Worm (Caenorhabditis elegans) whole organism, late embryonic: Measurements from ENCODE around the gene sri-65.

Experiments used
- C08G9.2 ChIP-seq: sonication (generic microtip); optimal IDR thresholded peaks from 2 replicates; lab custom pipeline; 2016; ENCODE audit warnings: mild to moderate bottlenecking, missing genetic modification characterization, moderate library complexity, missing compliant biosample characterization
- C38D4.7 ChIP-seq: fragments of 200-800 bp; sonication (Bioruptor generic); optimal IDR thresholded peaks from 2 replicates; lab custom pipeline; 2018; ENCODE audit warnings: mild to moderate bottlenecking, missing genetic modification characterization, moderate library complexity, missing compliant biosample characterization
- F13H6.1 ChIP-seq: sonication (generic microtip); optimal IDR thresholded peaks from 2 replicates; lab custom pipeline; 2016; ENCODE audit warnings: missing genetic modification characterization, missing compliant biosample characterization
- K02D7.2 ChIP-seq: sonication (generic microtip); optimal IDR thresholded peaks from 2 replicates; lab custom pipeline; 2017; ENCODE audit warnings: mild to moderate bottlenecking, missing genetic modification characterization, missing compliant biosample characterization
- T23F11.4 ChIP-seq: fragments of 200-800 bp; sonication (Bioruptor generic); optimal IDR thresholded peaks from 2 replicates; lab custom pipeline; 2018; ENCODE audit warnings: mild to moderate bottlenecking, missing genetic modification characterization, missing compliant biosample characterization
- Y22D7AL.16 ChIP-seq: sonication (generic microtip); optimal IDR thresholded peaks from 2 replicates; lab custom pipeline; 2016; ENCODE audit warnings: missing genetic modification characterization, missing compliant biosample characterization
- ahr-1 ChIP-seq: sonication (generic microtip); optimal IDR thresholded peaks from 2 replicates; lab custom pipeline; 2016; ENCODE audit warnings: missing genetic modification characterization, missing compliant biosample characterization
- ama-1 ChIP-seq: fragments of 150-350 bp; optimal IDR thresholded peaks from 2 replicates; lab custom pipeline; 2014
- ceh-14 ChIP-seq: sonication (generic microtip); optimal IDR thresholded peaks from 2 replicates; lab custom pipeline; 2016; ENCODE audit warnings: missing genotype, missing genetic modification characterization, missing compliant biosample characterization
- ceh-18 ChIP-seq: sonication (generic microtip); optimal IDR thresholded peaks from 2 replicates; lab custom pipeline; 2016; ENCODE audit warnings: missing genetic modification characterization, missing compliant biosample characterization
- ceh-22 ChIP-seq: sonication (generic microtip); optimal IDR thresholded peaks from 2 replicates; lab custom pipeline; 2017; ENCODE audit warnings: missing biosample characterization, missing genetic modification characterization
- ceh-30 ChIP-seq: fragments of 150-350 bp; optimal IDR thresholded peaks from 2 replicates; lab custom pipeline; 2014; ENCODE audit warnings: missing biosample characterization, missing genetic modification characterization
- ceh-34 ChIP-seq: sonication (generic microtip); optimal IDR thresholded peaks from 2 replicates; lab custom pipeline; 2016; ENCODE audit warnings: mild to moderate bottlenecking, missing genetic modification characterization, missing compliant biosample characterization
- ceh-48 ChIP-seq: sonication (generic microtip); optimal IDR thresholded peaks from 2 replicates; lab custom pipeline; 2016; ENCODE audit warnings: missing genetic modification characterization, inconsistent platforms, missing compliant biosample characterization
- ceh-9 ChIP-seq: sonication (generic microtip); optimal IDR thresholded peaks from 2 replicates; lab custom pipeline; 2016; ENCODE audit warnings: mild to moderate bottlenecking, missing genetic modification characterization, inconsistent platforms, missing compliant biosample characterization
- che-1 ChIP-seq: sonication (generic microtip); optimal IDR thresholded peaks from 2 replicates; lab custom pipeline; 2016; ENCODE audit warnings: mild to moderate bottlenecking, missing genetic modification characterization, missing compliant biosample characterization
- dmd-4 ChIP-seq: sonication (generic microtip); optimal IDR thresholded peaks from 2 replicates; lab custom pipeline; 2016; ENCODE audit warnings: borderline replicate concordance, missing genetic modification characterization, missing compliant biosample characterization
- elt-2 ChIP-seq: sonication (generic microtip); optimal IDR thresholded peaks from 2 replicates; lab custom pipeline; 2016; ENCODE audit warnings: missing genetic modification reagents, missing genetic modification characterization, missing compliant biosample characterization
- fax-1 ChIP-seq: sonication (generic microtip); optimal IDR thresholded peaks from 2 replicates; lab custom pipeline; 2016; ENCODE audit warnings: missing genotype, missing genetic modification characterization, missing compliant biosample characterization
- fkh-6 ChIP-seq: sonication (generic microtip); optimal IDR thresholded peaks from 2 replicates; lab custom pipeline; 2016; ENCODE audit warnings: missing genetic modification characterization, missing compliant biosample characterization
- gmeb-2 ChIP-seq: sonication (generic microtip); optimal IDR thresholded peaks from 2 replicates; lab custom pipeline; 2016; ENCODE audit warnings: missing genetic modification characterization, inconsistent platforms, missing compliant biosample characterization
- hlh-13 ChIP-seq: fragments of 200-800 bp; sonication (Bioruptor generic); optimal IDR thresholded peaks from 2 replicates; lab custom pipeline; 2018; ENCODE audit warnings: mild to moderate bottlenecking, missing genetic modification characterization, missing compliant biosample characterization
- hlh-15 ChIP-seq: sonication (generic microtip); optimal IDR thresholded peaks from 2 replicates; lab custom pipeline; 2016; ENCODE audit warnings: missing genetic modification characterization, missing compliant biosample characterization
- hlh-8 ChIP-seq: sonication (generic microtip); optimal IDR thresholded peaks from 2 replicates; lab custom pipeline; 2016; ENCODE audit warnings: missing genotype, missing genetic modification characterization, missing compliant biosample characterization
- lim-6 ChIP-seq: sonication (generic microtip); optimal IDR thresholded peaks from 2 replicates; lab custom pipeline; 2016; ENCODE audit warnings: missing genetic modification characterization, missing compliant biosample characterization
- lin-11 ChIP-seq: fragments of 200-800 bp; sonication (Bioruptor generic); optimal IDR thresholded peaks from 2 replicates; lab custom pipeline; 2018; ENCODE audit warnings: mild to moderate bottlenecking, missing genetic modification characterization, missing compliant biosample characterization
- mec-3 ChIP-seq: sonication (generic microtip); optimal IDR thresholded peaks from 2 replicates; lab custom pipeline; 2016; ENCODE audit warnings: borderline replicate concordance, missing genetic modification characterization, missing compliant biosample characterization
- nfya-1 ChIP-seq: sonication (generic microtip); optimal IDR thresholded peaks from 2 replicates; lab custom pipeline; 2017; ENCODE audit warnings: missing genetic modification characterization, mild to moderate bottlenecking, missing compliant biosample characterization, antibody characterized with exemption, moderate library complexity
- nhr-11 ChIP-seq: fragments of 150-350 bp; optimal IDR thresholded peaks from 2 replicates; lab custom pipeline; 2014; ENCODE audit warnings: missing biosample characterization, missing genetic modification characterization
- nhr-232 ChIP-seq: sonication (generic microtip); optimal IDR thresholded peaks from 2 replicates; lab custom pipeline; 2016; ENCODE audit warnings: missing genetic modification characterization, missing compliant biosample characterization
- npax-4 ChIP-seq: sonication (generic microtip); optimal IDR thresholded peaks from 2 replicates; lab custom pipeline; 2016; ENCODE audit warnings: missing genetic modification characterization, missing compliant biosample characterization
- pat-9 ChIP-seq: fragments of 200-800 bp; sonication (Bioruptor generic); optimal IDR thresholded peaks from 2 replicates; lab custom pipeline; 2018; ENCODE audit warnings: mild to moderate bottlenecking, missing genetic modification characterization, moderate library complexity, missing compliant biosample characterization
- pax-1 ChIP-seq: fragments of 150-350 bp; optimal IDR thresholded peaks from 2 replicates; lab custom pipeline; 2014; ENCODE audit warnings: missing biosample characterization, missing genetic modification characterization
- pha-4 ChIP-seq: fragments of 150-350 bp; optimal IDR thresholded peaks from 2 replicates; lab custom pipeline; 2018; ENCODE audit warnings: missing biosample characterization, missing genetic modification reagents, missing genetic modification characterization
- ref-2 ChIP-seq: sonication (generic microtip); optimal IDR thresholded peaks from 2 replicates; lab custom pipeline; 2016; ENCODE audit warnings: missing genetic modification characterization, missing compliant biosample characterization
- sdc-2 ChIP-seq: sonication (generic microtip); optimal IDR thresholded peaks from 2 replicates; lab custom pipeline; 2016; ENCODE audit warnings: missing genotype, missing genetic modification characterization, missing compliant biosample characterization
- sox-2 ChIP-seq: fragments of 200-800 bp; sonication (Bioruptor generic); IDR thresholded peaks from 2 replicates; pipeline ENCODE4 v1.3.6; 2022; ENCODE audit warnings: missing genetic modification reagents, missing genetic modification characterization, missing compliant biosample characterization
- sox-4 ChIP-seq: sonication (generic microtip); optimal IDR thresholded peaks from 2 replicates; lab custom pipeline; 2017; ENCODE audit warnings: mild to moderate bottlenecking, missing genetic modification characterization, inconsistent platforms, missing compliant biosample characterization
- syd-9 ChIP-seq: sonication (generic microtip); optimal IDR thresholded peaks from 2 replicates; lab custom pipeline; 2016; ENCODE audit warnings: mild to moderate bottlenecking, missing genetic modification characterization, moderate library complexity, missing compliant biosample characterization
- tbx-2 ChIP-seq: sonication (generic microtip); optimal IDR thresholded peaks from 2 replicates; lab custom pipeline; 2016; ENCODE audit warnings: missing genetic modification characterization, missing compliant biosample characterization
- tbx-7 ChIP-seq: sonication (generic microtip); optimal IDR thresholded peaks from 2 replicates; lab custom pipeline; 2016; ENCODE audit warnings: missing genotype, missing genetic modification characterization, missing compliant biosample characterization
- unc-42 ChIP-seq: sonication (generic microtip); optimal IDR thresholded peaks from 2 replicates; lab custom pipeline; 2016; ENCODE audit warnings: missing genotype, missing genetic modification characterization, missing compliant biosample characterization
- unc-55 ChIP-seq: sonication (generic microtip); optimal IDR thresholded peaks from 2 replicates; lab custom pipeline; 2017; ENCODE audit warnings: missing biosample characterization, missing genetic modification reagents, missing genetic modification characterization
- ztf-16 ChIP-seq: sonication (generic microtip); optimal IDR thresholded peaks from 2 replicates; lab custom pipeline; 2017; ENCODE audit warnings: missing genetic modification characterization, missing compliant biosample characterization

sri-65 gene

ce11 chrV:16367575-16367974 lies 20.6 kb downstream of the sri-65 start, which contains the start of gene W08G11.3:
Gene W08G11.3 (plus strand): TSS chrV:16367681.
- TF ChIP-seq ama-1 (lab: Kevin White, UChicago) = peak; percentile 53
- no peak for TF ChIP-seq F13H6.1 (tag; lab: Kevin White, UChicago)
- no peak for TF ChIP-seq che-1 (tag; lab: Kevin White, UChicago)
- no peak for TF ChIP-seq ceh-9 (tag; lab: Kevin White, UChicago)
- no peak for TF ChIP-seq ref-2

DNA sequence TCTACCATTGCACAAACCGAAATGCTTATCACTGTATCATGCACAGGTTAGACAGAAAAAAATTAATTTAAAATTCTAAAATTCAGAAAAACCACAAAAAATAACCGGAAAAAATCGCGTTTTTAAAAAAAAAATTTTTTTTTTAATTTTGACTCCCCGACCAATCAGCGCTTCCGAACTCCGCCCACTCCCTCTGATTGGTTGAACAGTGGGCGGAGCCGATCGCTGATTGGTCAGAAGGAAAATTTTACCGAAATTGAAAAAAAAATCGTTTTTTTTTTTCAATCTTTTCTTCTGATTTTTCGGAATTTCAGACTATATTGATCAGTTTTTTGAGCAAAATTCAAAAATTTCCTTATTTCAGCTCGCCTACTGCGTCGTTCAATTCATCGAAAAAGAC lies 26.8 kb downstream of the sri-65 start:
- TF ChIP-seq ceh-34 (tag; lab: Kevin White, UChicago) = no peak
- peak; percentile 99 for TF ChIP-seq nfya-1 (tag; lab: Kevin White, UChicago)

DNA sequence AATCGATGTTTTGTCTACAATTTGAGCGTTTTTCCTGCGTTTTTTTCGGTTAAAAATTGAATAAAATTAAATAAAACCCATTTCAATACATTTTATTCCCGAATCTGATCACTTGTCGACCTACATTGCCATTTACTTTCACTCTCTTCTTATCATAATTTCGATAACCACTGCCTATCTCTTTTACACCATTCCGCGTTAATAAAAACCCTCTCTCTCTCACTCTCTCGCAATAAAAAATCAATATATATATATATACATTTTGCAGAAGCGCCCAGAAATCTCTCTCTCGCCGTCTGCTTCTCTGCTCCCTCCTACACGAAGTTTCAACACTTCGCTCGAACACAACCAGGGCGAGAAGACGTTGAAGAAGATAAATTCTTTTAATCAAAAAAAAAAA lies 30.9 kb downstream of the sri-65 start, which contains the start of gene pptr-1:
Gene pptr-1, plus strand, starts transcription at position 269 of the 400 bp plus-strand sequence.
- TF ChIP-seq ceh-48 (tag; lab: Kevin White, UChicago) (peak; percentile 1), ref-2 (no peak), tbx-2 (tag; lab: Kevin White, UChicago) (no peak), mec-3 (tag; lab: Kevin White, UChicago) (no peak), hlh-8 (tag; lab: Kevin White, UChicago) (no peak), unc-55 (GFP tag; lab: Kevin White, UChicago) (no peak), hlh-13 (GFP tag; lab: Kevin White, UChicago) (no peak), sox-4 (tag; lab: Kevin White, UChicago) (no peak), lin-11 (tag; lab: Kevin White, UChicago) (no peak), nfya-1 (tag; lab: Kevin White, UChicago) (no peak), pha-4 (tag; lab: Kevin White, UChicago) (no peak), Y22D7AL.16 (tag; lab: Kevin White, UChicago) (no peak), ceh-30 (tag; lab: Kevin White, UChicago) (no peak), sox-2 (GFP tag; lab: Robert Waterston, UW) (no peak), elt-2 (tag; lab: Kevin White, UChicago) (peak; percentile 65), nhr-232 (no peak), sdc-2 (tag; lab: Kevin White, UChicago) (no peak), gmeb-2 (no peak)
- TF ChIP-seq, all 69 proteins: peak for 2

- TF ChIP-seq sdc-2 (tag; lab: Kevin White, UChicago) (no peak), npax-4 (tag; lab: Kevin White, UChicago) (no peak), ceh-14 (tag; lab: Kevin White, UChicago) (no peak), ceh-18 (tag; lab: Kevin White, UChicago) (no peak), tbx-7 (tag; lab: Kevin White, UChicago) (no peak), hlh-8 (tag; lab: Kevin White, UChicago) (no peak), hlh-15 (tag; lab: Kevin White, UChicago) (no peak), fkh-6 (no peak), ceh-22 (no peak), unc-55 (GFP tag; lab: Kevin White, UChicago) (no peak), pha-4 (tag; lab: Kevin White, UChicago) (no peak), F13H6.1 (tag; lab: Kevin White, UChicago) (no peak), lin-11 (tag; lab: Kevin White, UChicago) (no peak), unc-42 (tag; lab: Kevin White, UChicago) (no peak), C38D4.7 (GFP tag; lab: Kevin White, UChicago) (no peak), fax-1 (tag; lab: Kevin White, UChicago) (no peak), pax-1 (tag; lab: Kevin White, UChicago) (no peak)
- TF ChIP-seq, all 69 proteins: peak for 0
These were observed 31.4 kb downstream of the sri-65 start for ce11 chrV:16356798-16357197.

DNA sequence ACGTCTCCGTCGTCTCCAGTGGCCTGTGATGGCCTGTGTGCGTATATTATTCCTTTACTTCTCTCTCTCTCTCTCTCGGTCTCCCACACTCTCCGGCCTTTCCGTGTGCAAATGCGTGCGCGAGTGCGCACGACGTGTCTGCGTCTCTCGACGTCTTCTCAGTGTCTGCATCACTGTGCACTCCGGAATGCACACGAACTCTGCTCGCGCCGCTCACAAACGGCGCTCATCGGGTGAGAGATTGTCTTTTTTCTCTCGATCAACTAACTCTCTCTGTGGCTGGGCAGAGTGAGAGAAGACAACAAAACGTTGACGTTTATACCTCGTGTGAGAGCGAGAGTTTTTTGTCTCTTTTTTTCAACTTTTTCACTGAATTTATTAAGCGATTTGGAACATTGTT lies 32.2 kb downstream of the sri-65 start:
- TF ChIP-seq pax-1 (tag; lab: Kevin White, UChicago) (peak; percentile 1), hlh-8 (tag; lab: Kevin White, UChicago) (peak; percentile 32), C08G9.2 (tag; lab: Kevin White, UChicago) (peak; percentile 60), ceh-48 (tag; lab: Kevin White, UChicago) (no peak), ceh-9 (tag; lab: Kevin White, UChicago) (no peak), K02D7.2 (tag; lab: Kevin White, UChicago) (no peak), pha-4 (tag; lab: Kevin White, UChicago) (no peak), ama-1 (lab: Kevin White, UChicago) (peak; percentile 30), ahr-1 (no peak), ztf-16 (tag; lab: Kevin White, UChicago) (peak; percentile 53), dmd-4 (tag; lab: Kevin White, UChicago) (peak; percentile 32), npax-4 (tag; lab: Kevin White, UChicago) (no peak), sox-4 (tag; lab: Kevin White, UChicago) (no peak), syd-9 (no peak), fkh-6 (no peak), nhr-11 (tag; lab: Kevin White, UChicago) (no peak), lim-6 (tag; lab: Kevin White, UChicago) (peak; percentile 41), pat-9 (no peak), che-1 (tag; lab: Kevin White, UChicago) (no peak), T23F11.4 (no peak)
